Fruit fly (Drosophila melanogaster) whole organism, embryonic: ENCODE measurements around the gene D12.

Source experiments
- CG13624 ChIP-seq: fragments of 200-800 bp; sonication (Bioruptor generic); optimal IDR thresholded peaks from 2 replicates; lab custom pipeline; 2016; ENCODE audit warnings: missing biosample characterization, missing genetic modification characterization
- CG16779 ChIP-seq: fragments of 200-800 bp; sonication (Bioruptor generic); IDR thresholded peaks from 2 replicates; pipeline ENCODE4 v1.3.6; 2022; ENCODE audit warnings: missing biosample characterization, missing genetic modification characterization
- ap ChIP-seq: fragments of 200-800 bp; sonication (Bioruptor generic); IDR thresholded peaks from 2 replicates; pipeline ENCODE4 v1.3.6; 2022; ENCODE audit warnings: missing biosample characterization, missing genetic modification characterization
- bowl ChIP-seq: fragments of 200-800 bp; sonication (Bioruptor generic); IDR thresholded peaks from 2 replicates; pipeline ENCODE4 v1.3.6; 2022; ENCODE audit warnings: missing biosample characterization, missing genetic modification characterization
- croc ChIP-seq: fragments of 200-800 bp; sonication (Bioruptor generic); conservative IDR thresholded peaks from 3 replicates; pipeline ENCODE4 v1.3.6; 2022; ENCODE audit warnings: missing biosample characterization, missing genetic modification characterization
- h ChIP-seq: fragments of >200 bp; optimal IDR thresholded peaks from 2 replicates; lab custom pipeline; 2017
- tna ChIP-seq: fragments of 200-800 bp; sonication (Bioruptor generic); IDR thresholded peaks from 2 replicates; pipeline ENCODE4 v1.3.6; 2022; ENCODE audit warnings: missing biosample characterization, missing genetic modification characterization; ENCODE audit not compliant: partially characterized antibody

DNA sequence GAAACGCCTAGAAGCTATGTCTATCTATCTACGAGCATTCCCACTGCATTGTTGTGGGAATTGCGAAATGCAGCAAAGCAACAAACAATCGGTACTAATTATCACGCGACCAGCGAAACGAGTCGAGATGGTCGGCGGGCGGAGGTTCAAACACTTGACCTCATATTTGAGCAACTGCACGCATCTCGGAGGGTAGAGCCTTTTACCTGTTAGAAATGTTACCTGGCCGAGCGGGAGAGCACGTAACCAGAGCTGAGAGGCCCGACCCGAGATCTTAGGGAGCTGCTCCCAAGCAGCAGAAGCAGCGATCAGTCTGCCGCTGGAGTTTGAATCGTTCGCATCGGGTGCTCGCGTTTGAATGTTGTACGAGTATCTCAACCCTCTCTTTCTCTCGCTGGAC, 41.2 kb upstream of the D12 start:
- no peak for TF ChIP-seq CG16779
- no peak for TF ChIP-seq ap (GFP tag; lab: Robert Waterston, UW)
- no peak for TF ChIP-seq bowl (GFP tag; lab: Robert Waterston, UW)
- TF ChIP-seq tna = no peak
- TF ChIP-seq CG13624 = no peak
- TF ChIP-seq croc (GFP tag; lab: Robert Waterston, UW) = no peak
- TF ChIP-seq h (lab: Kevin White, UChicago) = no peak
